Fruit fly (Drosophila melanogaster): ENCODE measurements around the gene Graf.
A peak's percentile ranks its signal among the peaks of the same experiment; 100 is the strongest.

Gene Graf

DNA sequence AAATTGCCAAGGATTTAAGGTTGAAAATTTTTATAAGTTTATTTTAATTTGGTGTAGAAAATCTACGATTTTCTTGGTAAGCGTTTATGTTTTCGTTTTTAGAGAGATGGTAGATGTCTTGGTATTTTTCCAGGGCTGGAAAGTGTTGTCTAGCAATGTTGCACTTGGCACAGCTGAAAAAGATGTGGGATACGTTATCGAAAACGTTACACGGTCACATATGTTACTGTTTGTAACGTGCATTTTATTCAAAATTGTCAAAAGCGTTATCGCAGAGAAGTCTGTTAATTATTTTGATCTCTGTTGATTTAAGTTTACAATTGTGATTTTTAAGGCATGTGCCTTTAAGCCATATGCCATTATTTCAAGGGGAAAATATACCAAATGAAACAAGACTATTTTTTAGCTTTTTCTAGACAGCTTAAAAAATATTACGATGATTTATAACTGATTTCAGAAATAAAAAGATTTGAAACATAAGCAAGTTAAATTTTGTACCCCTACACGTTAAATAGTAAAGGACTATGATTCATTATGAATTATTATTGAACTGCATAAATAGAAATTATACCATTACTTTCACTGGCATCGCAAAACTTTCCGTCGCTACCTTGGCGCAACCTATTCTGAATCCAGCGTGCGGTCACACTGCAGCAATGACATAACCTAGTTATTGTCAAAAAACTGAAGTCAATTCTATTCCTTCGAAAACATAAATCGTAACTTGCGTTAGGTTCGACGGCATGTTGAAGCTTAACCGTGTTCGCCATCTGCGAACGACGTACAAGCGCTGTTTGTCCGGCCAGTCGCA, 25.1 kb upstream of the Graf start, which contains the start of the genes Paf-AHalpha and mRpS30 (continued):
- no peak for TF ChIP-seq CG43689 (GFP tag; IDR thresholded peaks at IDR 0.05)
- no peak for TF ChIP-seq Chrac-16 (GFP tag; optimal IDR thresholded peaks at IDR 0.05)
- peak; percentile 72 for TF ChIP-seq sens (GFP tag)
- no peak for TF ChIP-seq CG5245 (GFP tag; optimal IDR thresholded peaks at IDR 0.05)
- TF ChIP-seq dan (GFP tag; IDR thresholded peaks at IDR 0.05), result no peak
- no peak for TF ChIP-seq dm (GFP tag; optimal IDR thresholded peaks at IDR 0.05)
- TF ChIP-seq ranshi (GFP tag; IDR thresholded peaks at IDR 0.05), result no peak
- TF ChIP-seq Gug (GFP tag; IDR thresholded peaks at IDR 0.05), result no peak
- no peak for TF ChIP-seq Xrp1 (GFP tag; IDR thresholded peaks at IDR 0.05)
- TF ChIP-seq pita (GFP tag; optimal IDR thresholded peaks at IDR 0.05), result no peak
- TF ChIP-seq Hmr (GFP tag; optimal IDR thresholded peaks at IDR 0.05), result no peak
- no peak for TF ChIP-seq sna (GFP tag; IDR thresholded peaks at IDR 0.05; ENCODE audit: partially characterized antibody)
- no peak for TF ChIP-seq luna (GFP tag; optimal IDR thresholded peaks at IDR 0.05)
- peak; percentile 69 for TF ChIP-seq gfzf (GFP tag; optimal IDR thresholded peaks at IDR 0.05)
- TF ChIP-seq Sox100B (GFP tag; optimal IDR thresholded peaks at IDR 0.05), result no peak
- TF ChIP-seq CG6791 (GFP tag; IDR thresholded peaks at IDR 0.05; ENCODE audit: partially characterized antibody), result no peak
- TF ChIP-seq sima (GFP tag; optimal IDR thresholded peaks at IDR 0.05), result no peak
- no peak for TF ChIP-seq CG4424 (GFP tag; optimal IDR thresholded peaks at IDR 0.05)
- peak; percentile 68 for TF ChIP-seq Dref (GFP tag; IDR thresholded peaks at IDR 0.05)
- TF ChIP-seq yki (optimal IDR thresholded peaks at IDR 0.05), result no peak
- no peak for TF ChIP-seq CG15479 (GFP tag; optimal IDR thresholded peaks at IDR 0.05)
- peak; percentile 71 for TF ChIP-seq Sry-δ (GFP tag; optimal IDR thresholded peaks at IDR 0.05)
- no peak for TF ChIP-seq hb (GFP tag; IDR thresholded peaks at IDR 0.05; ENCODE audit: partially characterized antibody)
- no peak for TF ChIP-seq CG17328 (GFP tag; IDR thresholded peaks at IDR 0.05)
- 0 out of 3 replicates have a peak, but pooled peaks have one; percentile 36 for TF ChIP-seq knrl (GFP tag; IDR thresholded peaks at IDR 0.05; ENCODE audit: partially characterized antibody)
- TF ChIP-seq CG6765 (GFP tag; optimal IDR thresholded peaks at IDR 0.05), result no peak
- TF ChIP-seq CG4360 (GFP tag; IDR thresholded peaks at IDR 0.05), result no peak
- no peak for TF ChIP-seq HLH4C (GFP tag; IDR thresholded peaks at IDR 0.05; ENCODE audit: partially characterized antibody)
- no peak for TF ChIP-seq CG6654 (GFP tag; optimal IDR thresholded peaks at IDR 0.05)
- TF ChIP-seq CG12659 (GFP tag; optimal IDR thresholded peaks at IDR 0.05), result peak; percentile 23
- no peak for TF ChIP-seq Dll (GFP tag; IDR thresholded peaks at IDR 0.05; ENCODE audit: partially characterized antibody)
- TF ChIP-seq shn (GFP tag; optimal IDR thresholded peaks at IDR 0.05), result no peak
- no peak for TF ChIP-seq slp2 (GFP tag; optimal IDR thresholded peaks at IDR 0.05)
- no peak for TF ChIP-seq CG15073 (GFP tag; optimal IDR thresholded peaks at IDR 0.05)
- no peak for TF ChIP-seq NK7.1 (GFP tag; optimal IDR thresholded peaks at IDR 0.05)
- no peak for TF ChIP-seq CG6854 (GFP tag; optimal IDR thresholded peaks at IDR 0.05)
- no peak for TF ChIP-seq CG14014 (GFP tag; IDR thresholded peaks at IDR 0.05)
- no peak for TF ChIP-seq Atf6 (GFP tag; IDR thresholded peaks at IDR 0.05)
- TF ChIP-seq Optix (GFP tag; IDR thresholded peaks at IDR 0.05), result no peak
- no peak for TF ChIP-seq E2f1 (GFP tag; IDR thresholded peaks at IDR 0.05)
- no peak for TF ChIP-seq CG3407 (GFP tag; optimal IDR thresholded peaks at IDR 0.05)
- no peak for TF ChIP-seq D19A (tag; optimal IDR thresholded peaks at IDR 0.05)
- no peak for TF ChIP-seq CG11504 (tag; optimal IDR thresholded peaks at IDR 0.05)
- TF ChIP-seq Sin3A (optimal IDR thresholded peaks at IDR 0.05), result peak; percentile 41
- TF ChIP-seq Poxn (GFP tag; IDR thresholded peaks at IDR 0.05), result no peak
- TF ChIP-seq Bgb (GFP tag; IDR thresholded peaks at IDR 0.05; ENCODE audit: partially characterized antibody), result peak; percentile 29; the same call in 1 of the 2 replicates
- TF ChIP-seq CG4404 (GFP tag; IDR thresholded peaks at IDR 0.05), result no peak
- TF ChIP-seq CG15269 (tag; optimal IDR thresholded peaks at IDR 0.05), result no peak
- no peak for TF ChIP-seq cg (GFP tag; optimal IDR thresholded peaks at IDR 0.05)
- TF ChIP-seq CG14441 (GFP tag; IDR thresholded peaks at IDR 0.05), result no peak
- no peak for TF ChIP-seq Lim3 (GFP tag; IDR thresholded peaks at IDR 0.05)
